Fruit fly (Drosophila melanogaster) whole organism, embryonic: Measurements from ENCODE around the gene CG4465.

Source experiments
- Atf3 ChIP-seq: fragments of 200-800 bp; sonication (Bioruptor generic); optimal IDR thresholded peaks from 3 replicates; lab custom pipeline; 2016; ENCODE audit warnings: missing biosample characterization, missing genetic modification characterization
- CG10267 ChIP-seq: fragments of 200-800 bp; sonication (Bioruptor generic); optimal IDR thresholded peaks from 2 replicates; lab custom pipeline; 2018; ENCODE audit warnings: missing biosample characterization, mild to moderate bottlenecking, missing genetic modification characterization, moderate library complexity
- CG11560 ChIP-seq: fragments of 200-800 bp; sonication (Bioruptor generic); IDR thresholded peaks from 3 replicates; pipeline ENCODE4 v1.3.6; 2022; ENCODE audit warnings: missing biosample characterization, missing genetic modification characterization
- CG12391 ChIP-seq: fragments of 200-800 bp; sonication (Bioruptor generic); optimal IDR thresholded peaks from 3 replicates; lab custom pipeline; 2018; ENCODE audit warnings: missing biosample characterization, mild to moderate bottlenecking, missing genetic modification characterization, moderate library complexity
- CG13775 ChIP-seq: fragments of 200-800 bp; sonication (Bioruptor generic); optimal IDR thresholded peaks from 3 replicates; lab custom pipeline; 2017; ENCODE audit warnings: missing biosample characterization, mild to moderate bottlenecking, missing genetic modification characterization
- CG14710 ChIP-seq: fragments of 200-800 bp; sonication (Bioruptor generic); optimal IDR thresholded peaks from 3 replicates; lab custom pipeline; 2019; ENCODE audit warnings: missing biosample characterization, mild to moderate bottlenecking, missing genetic modification characterization, moderate library complexity
- CG15479 ChIP-seq: fragments of 200-800 bp; sonication (Bioruptor generic); optimal IDR thresholded peaks from 3 replicates; lab custom pipeline; 2019; ENCODE audit warnings: missing biosample characterization, mild to moderate bottlenecking, missing genetic modification characterization, moderate library complexity
- CG17328 ChIP-seq: fragments of 200-800 bp; sonication (Bioruptor generic); IDR thresholded peaks from 2 replicates; pipeline ENCODE4 v1.3.6; 2022; ENCODE audit warnings: missing biosample characterization, missing genetic modification characterization
- CG17802 ChIP-seq: fragments of 200-800 bp; sonication (Bioruptor generic); optimal IDR thresholded peaks from 2 replicates; lab custom pipeline; 2018; ENCODE audit warnings: missing biosample characterization, mild to moderate bottlenecking, missing genetic modification characterization, moderate library complexity
- CG1832 ChIP-seq: fragments of 200-800 bp; sonication (Bioruptor generic); optimal IDR thresholded peaks from 2 replicates; lab custom pipeline; 2017; ENCODE audit warnings: missing biosample characterization, mild to moderate bottlenecking, missing genetic modification characterization, inconsistent platforms
- CG2199 ChIP-seq: fragments of 200-800 bp; sonication (Bioruptor generic); IDR thresholded peaks from 3 replicates; pipeline ENCODE4 v1.3.6; 2022; ENCODE audit warnings: missing biosample characterization, missing genetic modification characterization
- CG2875 ChIP-seq: fragments of 200-800 bp; sonication (Bioruptor generic); optimal IDR thresholded peaks from 2 replicates; lab custom pipeline; 2017; ENCODE audit warnings: missing biosample characterization, mild to moderate bottlenecking, missing genetic modification characterization, missing genetic modification reagents
- CG31224 ChIP-seq: fragments of 200-800 bp; sonication (Bioruptor generic); IDR thresholded peaks from 2 replicates; pipeline ENCODE4 v1.3.6; 2022; ENCODE audit warnings: missing biosample characterization, missing genetic modification characterization
- CG32767 ChIP-seq: fragments of 200-800 bp; sonication (Bioruptor generic); IDR thresholded peaks from 2 replicates; pipeline ENCODE4 v1.3.6; 2022; ENCODE audit warnings: missing biosample characterization, missing genetic modification characterization
- CG34376 ChIP-seq: fragments of 200-800 bp; sonication (Bioruptor generic); optimal IDR thresholded peaks from 2 replicates; lab custom pipeline; 2018; ENCODE audit warnings: missing biosample characterization, mild to moderate bottlenecking, missing genetic modification characterization
- CG4707 ChIP-seq: fragments of 200-800 bp; sonication (Bioruptor generic); optimal IDR thresholded peaks from 2 replicates; lab custom pipeline; 2018; ENCODE audit warnings: missing biosample characterization, mild to moderate bottlenecking, missing genetic modification characterization, moderate library complexity
- CG6175 ChIP-seq: fragments of 200-800 bp; sonication (Bioruptor generic); IDR thresholded peaks from 3 replicates; pipeline ENCODE4 v1.3.6; 2022; ENCODE audit warnings: missing biosample characterization, missing genetic modification characterization
- CG9727 ChIP-seq: fragments of 200-800 bp; sonication (Bioruptor generic); optimal IDR thresholded peaks from 3 replicates; lab custom pipeline; 2017; ENCODE audit warnings: missing biosample characterization, mild to moderate bottlenecking, missing genetic modification characterization
- HLHmδ ChIP-seq: fragments of 200-800 bp; sonication (Bioruptor generic); optimal IDR thresholded peaks from 2 replicates; lab custom pipeline; 2018; ENCODE audit warnings: missing biosample characterization, mild to moderate bottlenecking, missing genetic modification characterization, moderate library complexity
- Med ChIP-seq: fragments of 200-800 bp; sonication (Bioruptor generic); peaks from one replicate; lab custom pipeline; 2016; ENCODE audit warnings: missing biosample characterization, missing genetic modification characterization, mild to moderate bottlenecking, inconsistent platforms, moderate library complexity
- Mes4 ChIP-seq: fragments of 200-800 bp; sonication (Bioruptor generic); optimal IDR thresholded peaks from 2 replicates; lab custom pipeline; 2016; ENCODE audit warnings: missing biosample characterization, missing genetic modification characterization
- NFAT ChIP-seq: fragments of 200-800 bp; sonication (Bioruptor generic); IDR thresholded peaks from 2 replicates; pipeline ENCODE4 v1.3.6; 2022; ENCODE audit warnings: missing biosample characterization, missing genetic modification characterization
- Sox100B ChIP-seq: fragments of 200-800 bp; sonication (Bioruptor generic); optimal IDR thresholded peaks from 3 replicates; lab custom pipeline; 2018; ENCODE audit warnings: missing biosample characterization, mild to moderate bottlenecking, missing genetic modification characterization
- Ssrp ChIP-seq: fragments of 200-800 bp; sonication (Bioruptor generic); optimal IDR thresholded peaks from 2 replicates; lab custom pipeline; 2018; ENCODE audit warnings: missing biosample characterization, mild to moderate bottlenecking, missing genetic modification characterization, moderate library complexity
- ac ChIP-seq: fragments of 200-800 bp; sonication (Bioruptor generic); optimal IDR thresholded peaks from 3 replicates; lab custom pipeline; 2017; ENCODE audit warnings: missing biosample characterization, mild to moderate bottlenecking, missing genetic modification characterization
- ato ChIP-seq: fragments of 200-800 bp; sonication (Bioruptor generic); IDR thresholded peaks from 2 replicates; pipeline ENCODE4 v1.3.6; 2022; ENCODE audit warnings: missing biosample characterization, missing genetic modification characterization; ENCODE audit not compliant: partially characterized antibody
- bbx ChIP-seq: fragments of 200-800 bp; sonication (Bioruptor generic); IDR thresholded peaks from 2 replicates; pipeline ENCODE4 v1.3.6; 2022; ENCODE audit warnings: missing biosample characterization, missing genetic modification characterization; ENCODE audit not compliant: partially characterized antibody
- cato ChIP-seq: fragments of 200-800 bp; sonication (Bioruptor generic); optimal IDR thresholded peaks from 2 replicates; lab custom pipeline; 2016; ENCODE audit warnings: missing biosample characterization, missing genetic modification characterization, borderline replicate concordance
- cg ChIP-seq: fragments of 200-800 bp; sonication (Bioruptor generic); optimal IDR thresholded peaks from 3 replicates; lab custom pipeline; 2019; ENCODE audit warnings: missing biosample characterization, mild to moderate bottlenecking, missing genetic modification characterization, moderate library complexity
- chif ChIP-seq, 2 experiments: fragments of 200-800 bp; sonication (Bioruptor generic); optimal IDR thresholded peaks; 3 replicates each; lab custom pipeline; 2016; ENCODE audit warnings: missing biosample characterization in 2 of 2, missing genetic modification characterization in 2 of 2
- en ChIP-seq: fragments of 200-800 bp; sonication (Bioruptor generic); optimal IDR thresholded peaks from 2 replicates; lab custom pipeline; 2016; ENCODE audit warnings: missing biosample characterization, missing genetic modification characterization
- fd64A ChIP-seq: fragments of 200-800 bp; sonication (Bioruptor generic); optimal IDR thresholded peaks from 3 replicates; lab custom pipeline; 2018; ENCODE audit warnings: missing biosample characterization, mild to moderate bottlenecking, missing genetic modification characterization
- klu ChIP-seq: fragments of 200-800 bp; sonication (Bioruptor generic); IDR thresholded peaks from 2 replicates; pipeline ENCODE4 v1.3.6; 2022; ENCODE audit warnings: missing biosample characterization, missing genetic modification characterization
- lola ChIP-seq, 3 experiments: fragments of >200 bp in 2 of 3; fragments of 200-800 bp in 1 of 3; sonication (Bioruptor generic) in 1 of 3; optimal IDR thresholded peaks; 2 replicates each; lab custom pipeline; 2017 to 2019; ENCODE audit warnings: missing biosample characterization in 3 of 3, missing genetic modification characterization in 3 of 3, mild to moderate bottlenecking in 1 of 3, moderate library complexity in 1 of 3
- lov ChIP-seq, 2 experiments: fragments of 200-800 bp in 1 of 2; fragments of >200 bp in 1 of 2; sonication (Bioruptor generic) in 1 of 2; IDR thresholded peaks in 1 of 2; optimal IDR thresholded peaks in 1 of 2; 2 replicates in 1 of 2; 3 replicates in 1 of 2; pipeline versions ENCODE4 v1.3.6 to Lab custom; 2017 to 2022; ENCODE audit warnings: missing biosample characterization in 1 of 2, missing genetic modification characterization in 1 of 2
- nerfin-2 ChIP-seq: fragments of 200-800 bp; sonication (Bioruptor generic); IDR thresholded peaks from 2 replicates; pipeline ENCODE4 v1.3.6; 2022; ENCODE audit warnings: missing biosample characterization, missing genetic modification characterization; ENCODE audit not compliant: partially characterized antibody
- nmo ChIP-seq: fragments of 200-800 bp; sonication (Bioruptor generic); optimal IDR thresholded peaks from 2 replicates; lab custom pipeline; 2018; ENCODE audit warnings: missing biosample characterization, mild to moderate bottlenecking, missing genetic modification characterization, moderate library complexity
- pb ChIP-seq: fragments of 200-800 bp; sonication (Bioruptor generic); optimal IDR thresholded peaks from 3 replicates; lab custom pipeline; 2016; ENCODE audit warnings: missing biosample characterization, missing genetic modification characterization
- pho ChIP-seq: fragments of 200-800 bp; sonication (Bioruptor generic); optimal IDR thresholded peaks from 2 replicates; lab custom pipeline; 2016; ENCODE audit warnings: missing biosample characterization, missing genetic modification characterization
- prd ChIP-seq, 3 experiments: fragments of >200 bp in 2 of 3; fragments of 200-800 bp in 1 of 3; sonication (Bioruptor generic) in 1 of 3; optimal IDR thresholded peaks in 2 of 3; IDR thresholded peaks in 1 of 3; 2 replicates in 2 of 3; 3 replicates in 1 of 3; pipeline versions ENCODE4 v1.3.6 to Lab custom; 2017 to 2022; ENCODE audit warnings: missing biosample characterization in 1 of 3, missing genetic modification characterization in 1 of 3
- sd ChIP-seq: fragments of 200-800 bp; sonication (Bioruptor generic); optimal IDR thresholded peaks from 3 replicates; lab custom pipeline; 2018; ENCODE audit warnings: missing biosample characterization, mild to moderate bottlenecking, missing genetic modification characterization, moderate library complexity
- sim ChIP-seq: fragments of 200-800 bp; sonication (Bioruptor generic); IDR thresholded peaks from 2 replicates; pipeline ENCODE4 v1.3.6; 2022; ENCODE audit warnings: missing biosample characterization, missing genetic modification characterization
- sima ChIP-seq: fragments of 200-800 bp; sonication (Bioruptor generic); optimal IDR thresholded peaks from 2 replicates; lab custom pipeline; 2016; ENCODE audit warnings: missing biosample characterization, missing genetic modification characterization
- ssp ChIP-seq: fragments of 200-800 bp; sonication (Bioruptor generic); IDR thresholded peaks from 2 replicates; pipeline ENCODE4 v1.3.6; 2022; ENCODE audit warnings: missing biosample characterization, missing genetic modification characterization
- tin ChIP-seq: fragments of 200-800 bp; sonication (Bioruptor generic); optimal IDR thresholded peaks from 3 replicates; lab custom pipeline; 2016; ENCODE audit warnings: missing biosample characterization, missing genetic modification characterization
- wek ChIP-seq: fragments of 200-800 bp; sonication (Bioruptor generic); optimal IDR thresholded peaks from 3 replicates; lab custom pipeline; 2018; ENCODE audit warnings: missing biosample characterization, mild to moderate bottlenecking, missing genetic modification characterization, moderate library complexity

CG4465 gene

DNA sequence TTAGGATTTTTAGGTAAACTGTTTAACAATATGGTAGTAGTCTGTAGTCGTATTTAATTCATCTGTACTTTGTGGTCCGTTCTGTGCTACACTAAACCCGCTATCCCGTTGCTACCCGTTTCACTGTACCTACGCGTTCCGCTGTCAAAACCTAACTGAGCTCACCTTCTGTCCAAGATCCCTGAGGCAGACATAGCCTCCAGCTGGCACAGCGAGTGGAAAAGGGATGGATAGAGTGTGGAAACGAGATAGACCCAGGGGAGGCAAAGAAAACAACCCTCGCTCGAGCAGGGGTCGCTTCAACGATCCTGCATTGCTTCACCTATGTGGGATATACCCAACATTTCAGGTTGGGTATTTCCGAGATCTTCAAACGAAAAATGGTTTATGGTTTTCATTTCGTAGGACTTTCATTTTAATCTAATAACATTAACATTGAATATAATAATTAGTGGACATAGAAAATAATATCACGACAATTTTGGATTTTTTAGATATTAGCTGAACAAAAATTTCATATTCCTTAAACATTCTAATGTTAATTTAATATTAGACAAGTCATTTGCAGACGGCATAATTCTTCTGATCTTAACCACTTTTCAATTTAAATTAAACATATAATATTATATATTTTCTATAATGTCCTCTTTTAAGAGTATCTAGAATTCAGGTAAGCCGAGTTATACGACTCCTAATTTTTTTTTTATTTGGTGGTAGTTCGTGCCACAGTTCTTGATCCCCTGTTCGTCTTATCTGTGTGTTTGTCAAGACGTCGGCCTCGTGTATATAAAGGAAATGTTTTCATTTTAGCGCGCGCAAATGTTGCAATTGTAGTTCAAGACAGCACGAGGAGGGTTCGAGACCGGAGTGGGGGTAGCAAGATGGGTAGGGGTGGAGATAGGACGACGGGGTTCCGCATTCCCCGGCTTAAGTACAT, 17.5 kb upstream of the CG4465 start, which contains the start of gene mira (continued):
- TF ChIP-seq tin (GFP tag; lab: Kevin White, UChicago): no peak
- TF ChIP-seq ssp (GFP tag; lab: Robert Waterston, UW): no peak
- TF ChIP-seq Atf3 (GFP tag; lab: Kevin White, UChicago): no peak
- TF ChIP-seq Mes4: no peak
- TF ChIP-seq lola (GFP tag; optimal IDR thresholded peaks at IDR 0.05; lab: Kevin White, UChicago): peak in 1 of 3 experiments; percentile 78
- TF ChIP-seq sd (tag; lab: Kevin White, UChicago): peak; percentile 36
- TF ChIP-seq prd (optimal IDR thresholded peaks at IDR 0.05; lab: Kevin White, UChicago): no peak
- peak; percentile 22; the same call in 1 of the 3 replicates for TF ChIP-seq prd (GFP tag; IDR thresholded peaks at IDR 0.05; lab: Robert Waterston, UW)
- no peak for TF ChIP-seq en (GFP tag; lab: Kevin White, UChicago)
- no peak for TF ChIP-seq klu (GFP tag; lab: Robert Waterston, UW)
- no peak for TF ChIP-seq cg (GFP tag; lab: Kevin White, UChicago)
- 0 out of 3 replicates have a peak, but pooled peaks have one; percentile 8 for TF ChIP-seq CG2199 (GFP tag; lab: Robert Waterston, UW)
- peak; percentile 45 for TF ChIP-seq ac (GFP tag; lab: Kevin White, UChicago)
- TF ChIP-seq CG11560 (tag; lab: Robert Waterston, UW): no peak
- TF ChIP-seq lov (optimal IDR thresholded peaks at IDR 0.05; lab: Kevin White, UChicago): no peak
- peak; percentile 42; the same call in 1 of the 3 replicates for TF ChIP-seq lov (GFP tag; IDR thresholded peaks at IDR 0.05; lab: Robert Waterston, UW)
- TF ChIP-seq Ssrp (tag; lab: Kevin White, UChicago): peak; percentile 3
- TF ChIP-seq CG15479 (GFP tag; lab: Kevin White, UChicago): peak; percentile 31
- TF ChIP-seq CG10267 (tag; lab: Kevin White, UChicago): peak; percentile 36
- peak; percentile 57 for TF ChIP-seq nmo (GFP tag; lab: Kevin White, UChicago)
- no peak for TF ChIP-seq chif (GFP tag; optimal IDR thresholded peaks at IDR 0.05; lab: Kevin White, UChicago)
- no peak for TF ChIP-seq ato
- peak; percentile 27 for TF ChIP-seq CG13775 (GFP tag; lab: Kevin White, UChicago)
- no peak for TF ChIP-seq NFAT (GFP tag; lab: Robert Waterston, UW)
- peak; percentile 87 for TF ChIP-seq HLHmδ (GFP tag; lab: Kevin White, UChicago)
- TF ChIP-seq CG6175 (GFP tag; lab: Robert Waterston, UW): no peak
- peak; percentile 38 for TF ChIP-seq CG14710 (tag; lab: Kevin White, UChicago)
- peak; percentile 26 for TF ChIP-seq CG12391 (tag; lab: Kevin White, UChicago)
- TF ChIP-seq sima (GFP tag; lab: Kevin White, UChicago): no peak
- no peak for TF ChIP-seq CG17802 (tag; lab: Kevin White, UChicago)
- TF ChIP-seq CG4707: no peak
- no peak for TF ChIP-seq CG17328 (GFP tag; lab: Robert Waterston, UW)
- TF ChIP-seq CG1832 (GFP tag; lab: Kevin White, UChicago): peak; percentile 84
- peak; percentile 23 for TF ChIP-seq Med (GFP tag; lab: Kevin White, UChicago)
- TF ChIP-seq sim (GFP tag; lab: Robert Waterston, UW): no peak
- TF ChIP-seq Sox100B: no peak
- no peak for TF ChIP-seq nerfin-2 (GFP tag; lab: Robert Waterston, UW)
- no peak for TF ChIP-seq CG31224 (GFP tag; lab: Robert Waterston, UW)
- no peak for TF ChIP-seq pb
- TF ChIP-seq bbx (GFP tag; lab: Robert Waterston, UW): no peak; the same call in 1 of the 2 replicates
- TF ChIP-seq CG2875 (GFP tag; lab: Kevin White, UChicago): no peak
- TF ChIP-seq CG34376: no peak
- no peak for TF ChIP-seq cato (GFP tag; lab: Kevin White, UChicago)
- TF ChIP-seq fd64A (GFP tag; lab: Kevin White, UChicago): no peak
- no peak for TF ChIP-seq pho
- TF ChIP-seq CG9727 (GFP tag; lab: Kevin White, UChicago): peak; percentile 73
- TF ChIP-seq wek (GFP tag; lab: Kevin White, UChicago): no peak
- no peak for TF ChIP-seq CG32767 (GFP tag; lab: Robert Waterston, UW)
